Worm (Caenorhabditis elegans) whole organism, late embryonic: ENCODE measurements around the gene T24B8.7.

Experiments
- K09A11.1 ChIP-seq: sonication (generic microtip); optimal IDR thresholded peaks from 2 replicates; lab custom pipeline; 2017; ENCODE audit warnings: antibody characterized with exemption, mild to moderate bottlenecking, missing genetic modification characterization, missing compliant biosample characterization; ENCODE audit not compliant: insufficient read depth
- ahr-1 ChIP-seq: sonication (generic microtip); optimal IDR thresholded peaks from 2 replicates; lab custom pipeline; 2016; ENCODE audit warnings: missing genetic modification characterization, missing compliant biosample characterization
- ceh-19 ChIP-seq: fragments of 200-800 bp; sonication (Bioruptor generic); optimal IDR thresholded peaks from 2 replicates; lab custom pipeline; 2018; ENCODE audit warnings: mild to moderate bottlenecking, missing genetic modification characterization, missing compliant biosample characterization
- ceh-45 ChIP-seq: fragments of 200-800 bp; sonication (Bioruptor generic); IDR thresholded peaks from 2 replicates; pipeline ENCODE4 v1.3.6; 2022; ENCODE audit warnings: missing genetic modification reagents, missing genetic modification characterization, missing compliant biosample characterization
- ceh-9 ChIP-seq: sonication (generic microtip); optimal IDR thresholded peaks from 2 replicates; lab custom pipeline; 2016; ENCODE audit warnings: mild to moderate bottlenecking, missing genetic modification characterization, inconsistent platforms, missing compliant biosample characterization
- elt-2 ChIP-seq: sonication (generic microtip); optimal IDR thresholded peaks from 2 replicates; lab custom pipeline; 2016; ENCODE audit warnings: missing genetic modification reagents, missing genetic modification characterization, missing compliant biosample characterization
- fkh-10 ChIP-seq: fragments of 150-350 bp; optimal IDR thresholded peaks from 2 replicates; lab custom pipeline; 2014; ENCODE audit warnings: missing biosample characterization, missing genetic modification reagents, missing genetic modification characterization
- nfya-1 ChIP-seq: sonication (generic microtip); optimal IDR thresholded peaks from 2 replicates; lab custom pipeline; 2017; ENCODE audit warnings: missing genetic modification characterization, mild to moderate bottlenecking, missing compliant biosample characterization, antibody characterized with exemption, moderate library complexity
- pag-3 ChIP-seq: sonication (generic microtip); optimal IDR thresholded peaks from 2 replicates; lab custom pipeline; 2016; ENCODE audit warnings: missing compliant biosample characterization, missing genetic modification characterization, borderline replicate concordance
- pat-9 ChIP-seq: fragments of 200-800 bp; sonication (Bioruptor generic); optimal IDR thresholded peaks from 2 replicates; lab custom pipeline; 2018; ENCODE audit warnings: mild to moderate bottlenecking, missing genetic modification characterization, moderate library complexity, missing compliant biosample characterization
- rnt-1 ChIP-seq: sonication (generic microtip); optimal IDR thresholded peaks from 2 replicates; lab custom pipeline; 2016; ENCODE audit warnings: missing genetic modification characterization, missing compliant biosample characterization
- tbx-7 ChIP-seq: sonication (generic microtip); optimal IDR thresholded peaks from 2 replicates; lab custom pipeline; 2016; ENCODE audit warnings: missing genotype, missing genetic modification characterization, missing compliant biosample characterization
- unc-55 ChIP-seq: sonication (generic microtip); optimal IDR thresholded peaks from 2 replicates; lab custom pipeline; 2017; ENCODE audit warnings: missing biosample characterization, missing genetic modification reagents, missing genetic modification characterization

DNA sequence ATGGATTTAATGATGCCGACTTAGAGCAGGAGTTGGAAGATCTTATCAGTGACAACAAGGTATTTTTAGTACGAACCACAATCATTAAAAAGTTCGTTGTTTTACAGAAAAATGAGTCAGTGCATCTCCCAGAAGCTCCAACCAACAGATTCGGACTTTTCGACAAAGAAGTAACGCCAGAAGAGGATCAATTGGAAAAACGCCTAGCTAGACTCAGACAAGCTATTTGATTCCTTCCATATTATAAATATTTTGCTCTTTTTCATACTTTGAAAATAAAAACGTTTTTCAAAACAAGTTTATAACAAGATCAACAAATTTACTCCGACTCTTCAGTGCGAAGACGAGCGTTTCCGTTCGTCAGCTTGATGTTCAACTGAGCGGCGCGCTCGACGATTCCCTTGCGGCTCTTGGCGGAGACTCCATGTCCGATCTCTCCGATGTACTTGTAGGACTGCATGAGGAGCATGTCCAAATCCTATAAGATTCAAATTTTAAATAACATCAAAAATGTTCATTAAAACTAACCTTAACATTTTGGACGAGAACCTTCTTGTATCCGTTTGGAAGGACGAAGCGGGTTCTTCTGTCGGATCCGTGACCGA lies 2.9 kb upstream of the T24B8.7 start:
- no peak for TF ChIP-seq unc-55 (GFP tag; lab: Kevin White, UChicago)
- no peak for TF ChIP-seq ceh-45 (GFP tag; lab: Robert Waterston, UW)
- no peak for TF ChIP-seq fkh-10
- no peak for TF ChIP-seq ceh-19 (GFP tag; lab: Kevin White, UChicago)
- no peak for TF ChIP-seq ceh-9 (tag; lab: Kevin White, UChicago)
- TF ChIP-seq pag-3 (tag; lab: Kevin White, UChicago) = no peak
- no peak for TF ChIP-seq elt-2 (tag; lab: Kevin White, UChicago)
- no peak for TF ChIP-seq rnt-1 (tag; lab: Kevin White, UChicago)
- TF ChIP-seq K09A11.1 (tag; lab: Kevin White, UChicago) = no peak
- TF ChIP-seq ahr-1 = no peak
- no peak for TF ChIP-seq nfya-1 (tag; lab: Kevin White, UChicago)
- TF ChIP-seq pat-9 (tag; lab: Kevin White, UChicago) = no peak
- TF ChIP-seq tbx-7 (tag; lab: Kevin White, UChicago) = no peak
